Fruit fly (Drosophila melanogaster) whole organism, embryonic: ENCODE measurements around the gene Egfrap.
A peak's percentile ranks its signal among the peaks of the same experiment; 100 is the strongest.

Experiments used
- Aef1 ChIP-seq: fragments of 200-800 bp; sonication (Bioruptor generic); IDR thresholded peaks from 3 replicates; pipeline ENCODE4 v1.3.6; 2022; ENCODE audit warnings: missing biosample characterization, missing genetic modification characterization
- CG10209 ChIP-seq: fragments of 200-800 bp; sonication (Bioruptor generic); optimal IDR thresholded peaks from 3 replicates; lab custom pipeline; 2017; ENCODE audit warnings: missing biosample characterization, mild to moderate bottlenecking, missing genetic modification characterization, missing genetic modification reagents
- CG11560 ChIP-seq: fragments of 200-800 bp; sonication (Bioruptor generic); IDR thresholded peaks from 3 replicates; pipeline ENCODE4 v1.3.6; 2022; ENCODE audit warnings: missing biosample characterization, missing genetic modification characterization
- CG12071 ChIP-seq: fragments of 200-800 bp; sonication (Bioruptor generic); optimal IDR thresholded peaks from 3 replicates; lab custom pipeline; 2018; ENCODE audit warnings: missing biosample characterization, mild to moderate bottlenecking, missing genetic modification characterization
- CG1233 ChIP-seq: fragments of 200-800 bp; sonication (Bioruptor generic); optimal IDR thresholded peaks from 4 replicates; lab custom pipeline; 2018; ENCODE audit warnings: missing biosample characterization, mild to moderate bottlenecking, missing genetic modification characterization
- CG13424 ChIP-seq: fragments of 200-800 bp; sonication (Bioruptor generic); optimal IDR thresholded peaks from 2 replicates; lab custom pipeline; 2019; ENCODE audit warnings: missing biosample characterization, mild to moderate bottlenecking, missing genetic modification characterization, moderate library complexity
- CG14667 ChIP-seq: fragments of 200-800 bp; sonication (Bioruptor generic); IDR thresholded peaks from 2 replicates; pipeline ENCODE4 v1.3.6; 2022; ENCODE audit warnings: missing biosample characterization, missing genetic modification characterization
- CG15479 ChIP-seq: fragments of 200-800 bp; sonication (Bioruptor generic); optimal IDR thresholded peaks from 3 replicates; lab custom pipeline; 2019; ENCODE audit warnings: missing biosample characterization, mild to moderate bottlenecking, missing genetic modification characterization, moderate library complexity
- CG15514 ChIP-seq: fragments of 200-800 bp; sonication (Bioruptor generic); optimal IDR thresholded peaks from 3 replicates; lab custom pipeline; 2017; ENCODE audit warnings: missing biosample characterization, missing genetic modification characterization, mild to moderate bottlenecking, moderate library complexity, missing genetic modification reagents
- CG17361 ChIP-seq: fragments of 200-800 bp; sonication (Bioruptor generic); IDR thresholded peaks from 3 replicates; pipeline ENCODE4 v1.3.6; 2022; ENCODE audit warnings: missing biosample characterization, missing genetic modification characterization
- CG17568 ChIP-seq: fragments of 200-800 bp; sonication (Bioruptor generic); optimal IDR thresholded peaks from 2 replicates; lab custom pipeline; 2018; ENCODE audit warnings: missing biosample characterization, mild to moderate bottlenecking, missing genetic modification characterization, moderate library complexity
- CG17802 ChIP-seq: fragments of 200-800 bp; sonication (Bioruptor generic); optimal IDR thresholded peaks from 2 replicates; lab custom pipeline; 2018; ENCODE audit warnings: missing biosample characterization, mild to moderate bottlenecking, missing genetic modification characterization, moderate library complexity
- CG17829 ChIP-seq: fragments of 200-800 bp; optimal IDR thresholded peaks from 2 replicates; lab custom pipeline; 2019; ENCODE audit warnings: missing biosample characterization, mild to moderate bottlenecking, missing genetic modification characterization, moderate library complexity
- CG18262 ChIP-seq: fragments of 200-800 bp; optimal IDR thresholded peaks from 3 replicates; lab custom pipeline; 2019; ENCODE audit warnings: missing biosample characterization, mild to moderate bottlenecking, missing genetic modification characterization, moderate library complexity
- CG30431 ChIP-seq: fragments of 200-800 bp; sonication (Bioruptor generic); optimal IDR thresholded peaks from 2 replicates; lab custom pipeline; 2017; ENCODE audit warnings: missing biosample characterization, missing genetic modification characterization
- CG32772 ChIP-seq: fragments of 200-800 bp; sonication (Bioruptor generic); IDR thresholded peaks from 2 replicates; pipeline ENCODE4 v1.3.6; 2022; ENCODE audit warnings: missing biosample characterization, missing genetic modification characterization
- CG3847 ChIP-seq: fragments of 200-800 bp; sonication (Bioruptor generic); IDR thresholded peaks from 2 replicates; pipeline ENCODE4 v1.3.6; 2022; ENCODE audit warnings: missing biosample characterization, missing genetic modification characterization
- CG4424 ChIP-seq: fragments of 200-800 bp; sonication (Bioruptor generic); optimal IDR thresholded peaks from 3 replicates; lab custom pipeline; 2016; ENCODE audit warnings: missing biosample characterization, missing genetic modification characterization
- CG5245 ChIP-seq: fragments of 200-800 bp; sonication (Bioruptor generic); optimal IDR thresholded peaks from 3 replicates; lab custom pipeline; 2016; ENCODE audit warnings: missing biosample characterization, missing genetic modification characterization
- CG6813 ChIP-seq: fragments of 200-800 bp; sonication (Bioruptor generic); optimal IDR thresholded peaks from 2 replicates; lab custom pipeline; 2017; ENCODE audit warnings: missing biosample characterization, missing genetic modification characterization, mild to moderate bottlenecking, moderate library complexity, missing genetic modification reagents
- CG6854 ChIP-seq: fragments of 200-800 bp; sonication (Bioruptor generic); optimal IDR thresholded peaks from 3 replicates; lab custom pipeline; 2017; ENCODE audit warnings: missing biosample characterization, mild to moderate bottlenecking, missing genetic modification characterization
- CG7556 ChIP-seq: fragments of 200-800 bp; sonication (Bioruptor generic); optimal IDR thresholded peaks from 2 replicates; lab custom pipeline; 2017; ENCODE audit warnings: missing biosample characterization, mild to moderate bottlenecking, missing genetic modification characterization
- CG7745 ChIP-seq: fragments of 200-800 bp; sonication (Bioruptor generic); optimal IDR thresholded peaks from 2 replicates; lab custom pipeline; 2018; ENCODE audit warnings: missing biosample characterization, mild to moderate bottlenecking, missing genetic modification characterization, moderate library complexity
- CG8765 ChIP-seq: fragments of 200-800 bp; sonication (Bioruptor generic); IDR thresholded peaks from 2 replicates; pipeline ENCODE4 v1.3.6; 2022; ENCODE audit warnings: missing biosample characterization, missing genetic modification characterization
- CoRest ChIP-seq: fragments of 200-800 bp; sonication (Bioruptor generic); optimal IDR thresholded peaks from 3 replicates; lab custom pipeline; 2018; ENCODE audit warnings: missing biosample characterization, mild to moderate bottlenecking, missing genetic modification characterization, moderate library complexity
- Dll ChIP-seq: fragments of 200-800 bp; sonication (Bioruptor generic); IDR thresholded peaks from 4 replicates; pipeline ENCODE4 v1.3.6; 2022; ENCODE audit warnings: missing biosample characterization, missing genetic modification characterization; ENCODE audit not compliant: partially characterized antibody
- Doc2 ChIP-seq: fragments of 200-800 bp; sonication (Bioruptor generic); IDR thresholded peaks from 2 replicates; pipeline ENCODE4 v1.3.6; 2022; ENCODE audit warnings: missing biosample characterization, missing genetic modification characterization
- Dp ChIP-seq: fragments of 200-800 bp; sonication (Bioruptor generic); optimal IDR thresholded peaks from 2 replicates; lab custom pipeline; 2018; ENCODE audit warnings: missing biosample characterization, mild to moderate bottlenecking, missing genetic modification characterization, moderate library complexity
- Eip74EF ChIP-seq, 2 experiments: fragments of 200-800 bp in 1 of 2; fragments of >200 bp in 1 of 2; sonication (Bioruptor generic) in 1 of 2; optimal IDR thresholded peaks; 2 replicates each; lab custom pipeline; 2017 to 2019; ENCODE audit warnings: missing biosample characterization in 2 of 2, missing genetic modification characterization in 2 of 2, mild to moderate bottlenecking in 1 of 2, moderate library complexity in 1 of 2
- Gsc ChIP-seq: fragments of 200-800 bp; sonication (Bioruptor generic); IDR thresholded peaks from 2 replicates; pipeline ENCODE4 v1.3.6; 2022; ENCODE audit warnings: missing biosample characterization, missing genetic modification characterization
- Nf-YA ChIP-seq: fragments of 200-800 bp; sonication (Bioruptor generic); IDR thresholded peaks from 2 replicates; pipeline ENCODE4 v1.3.6; 2022; ENCODE audit warnings: missing biosample characterization, missing genetic modification characterization
- PHDP ChIP-seq: fragments of 200-800 bp; sonication (Bioruptor generic); optimal IDR thresholded peaks from 3 replicates; lab custom pipeline; 2018; ENCODE audit warnings: missing biosample characterization, mild to moderate bottlenecking, missing genetic modification characterization, moderate library complexity
- Scr ChIP-seq: fragments of 200-800 bp; sonication (Bioruptor generic); IDR thresholded peaks from 2 replicates; pipeline ENCODE4 v1.3.6; 2022; ENCODE audit warnings: missing biosample characterization, missing genetic modification characterization; ENCODE audit not compliant: partially characterized antibody
- Sry-δ ChIP-seq: fragments of 200-800 bp; sonication (Bioruptor generic); optimal IDR thresholded peaks from 2 replicates; lab custom pipeline; 2016; ENCODE audit warnings: missing biosample characterization, missing genetic modification characterization
- Xrp1 ChIP-seq: fragments of 200-800 bp; sonication (Bioruptor generic); IDR thresholded peaks from 2 replicates; pipeline ENCODE4 v1.3.6; 2022; ENCODE audit warnings: missing biosample characterization, missing genetic modification characterization
- chm ChIP-seq: fragments of 200-800 bp; sonication (Bioruptor generic); IDR thresholded peaks from 2 replicates; pipeline ENCODE4 v1.3.6; 2022; ENCODE audit warnings: missing biosample characterization, missing genetic modification characterization
- dmrt11E ChIP-seq: fragments of 200-800 bp; sonication (Bioruptor generic); optimal IDR thresholded peaks from 3 replicates; lab custom pipeline; 2018; ENCODE audit warnings: missing biosample characterization, mild to moderate bottlenecking, missing genetic modification characterization, moderate library complexity
- gem ChIP-seq: fragments of 200-800 bp; sonication (Bioruptor generic); optimal IDR thresholded peaks from 2 replicates; lab custom pipeline; 2019; ENCODE audit warnings: missing biosample characterization, mild to moderate bottlenecking, missing genetic modification characterization, moderate library complexity
- grn ChIP-seq: fragments of 200-800 bp; sonication (Bioruptor generic); optimal IDR thresholded peaks from 3 replicates; lab custom pipeline; 2017; ENCODE audit warnings: missing biosample characterization, missing genetic modification characterization
- ken ChIP-seq: fragments of 200-800 bp; sonication (Bioruptor generic); IDR thresholded peaks from 3 replicates; pipeline ENCODE4 v1.3.6; 2022; ENCODE audit warnings: missing biosample characterization, missing genetic modification characterization
- sd ChIP-seq: fragments of 200-800 bp; sonication (Bioruptor generic); optimal IDR thresholded peaks from 3 replicates; lab custom pipeline; 2018; ENCODE audit warnings: missing biosample characterization, mild to moderate bottlenecking, missing genetic modification characterization, moderate library complexity
- seq ChIP-seq: fragments of 200-800 bp; sonication (Bioruptor generic); IDR thresholded peaks from 2 replicates; pipeline ENCODE4 v1.3.6; 2022; ENCODE audit warnings: missing biosample characterization, missing genetic modification characterization
- sqz ChIP-seq: fragments of 200-800 bp; sonication (Bioruptor generic); optimal IDR thresholded peaks from 3 replicates; lab custom pipeline; 2018; ENCODE audit warnings: missing biosample characterization, mild to moderate bottlenecking, missing genetic modification characterization
- tll ChIP-seq, 2 experiments: fragments of 200-800 bp in 1 of 2; fragments of >200 bp in 1 of 2; sonication (Bioruptor generic) in 1 of 2; optimal IDR thresholded peaks; 2 replicates each; lab custom pipeline; 2017 to 2019; ENCODE audit warnings: missing biosample characterization in 2 of 2, missing genetic modification characterization in 2 of 2, mild to moderate bottlenecking in 1 of 2, moderate library complexity in 1 of 2
- twi ChIP-seq: fragments of 200-800 bp; optimal IDR thresholded peaks from 2 replicates; lab custom pipeline; 2019; ENCODE audit warnings: missing biosample characterization, mild to moderate bottlenecking, missing genetic modification characterization, moderate library complexity
- unpg ChIP-seq: fragments of 200-800 bp; sonication (Bioruptor generic); optimal IDR thresholded peaks from 3 replicates; lab custom pipeline; 2018; ENCODE audit warnings: missing biosample characterization, mild to moderate bottlenecking, missing genetic modification characterization, moderate library complexity
- zen ChIP-seq: fragments of 200-800 bp; sonication (Bioruptor generic); optimal IDR thresholded peaks from 3 replicates; lab custom pipeline; 2018; ENCODE audit warnings: missing biosample characterization, mild to moderate bottlenecking, missing genetic modification characterization, moderate library complexity

Egfrap gene

DNA sequence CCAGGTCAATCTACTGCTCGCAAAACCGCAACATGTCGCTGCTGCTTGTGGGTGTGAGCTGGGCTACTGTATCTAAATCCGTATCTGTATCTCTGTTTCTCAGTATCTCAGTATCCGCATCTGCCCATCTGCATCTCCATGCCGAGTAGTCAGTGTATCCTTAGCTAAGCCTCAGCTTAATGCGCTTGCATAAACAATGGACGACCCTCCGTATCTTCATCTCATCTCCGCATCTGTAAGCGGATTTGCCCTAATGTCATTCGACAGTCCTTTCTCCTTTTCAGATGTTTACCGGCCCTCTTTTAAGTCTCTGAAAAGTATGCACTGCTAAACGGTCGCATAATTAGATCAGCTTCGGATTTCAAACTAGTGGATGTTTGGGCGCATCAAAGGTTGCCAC lies 46.1 kb upstream of the Egfrap start (continued):
- TF ChIP-seq tll (GFP tag; optimal IDR thresholded peaks at IDR 0.05; lab: Kevin White, UChicago) (peak in 1 of 2 experiments; percentile 85), CG7745 (tag; lab: Kevin White, UChicago) (no peak), chm (GFP tag; lab: Robert Waterston, UW) (no peak), CG30431 (GFP tag; lab: Kevin White, UChicago) (no peak), CG6854 (no peak), grn (peak; percentile 20), CG10209 (GFP tag; lab: Kevin White, UChicago) (no peak), seq (GFP tag; lab: Robert Waterston, UW) (no peak), Aef1 (GFP tag; lab: Robert Waterston, UW) (no peak)

DNA sequence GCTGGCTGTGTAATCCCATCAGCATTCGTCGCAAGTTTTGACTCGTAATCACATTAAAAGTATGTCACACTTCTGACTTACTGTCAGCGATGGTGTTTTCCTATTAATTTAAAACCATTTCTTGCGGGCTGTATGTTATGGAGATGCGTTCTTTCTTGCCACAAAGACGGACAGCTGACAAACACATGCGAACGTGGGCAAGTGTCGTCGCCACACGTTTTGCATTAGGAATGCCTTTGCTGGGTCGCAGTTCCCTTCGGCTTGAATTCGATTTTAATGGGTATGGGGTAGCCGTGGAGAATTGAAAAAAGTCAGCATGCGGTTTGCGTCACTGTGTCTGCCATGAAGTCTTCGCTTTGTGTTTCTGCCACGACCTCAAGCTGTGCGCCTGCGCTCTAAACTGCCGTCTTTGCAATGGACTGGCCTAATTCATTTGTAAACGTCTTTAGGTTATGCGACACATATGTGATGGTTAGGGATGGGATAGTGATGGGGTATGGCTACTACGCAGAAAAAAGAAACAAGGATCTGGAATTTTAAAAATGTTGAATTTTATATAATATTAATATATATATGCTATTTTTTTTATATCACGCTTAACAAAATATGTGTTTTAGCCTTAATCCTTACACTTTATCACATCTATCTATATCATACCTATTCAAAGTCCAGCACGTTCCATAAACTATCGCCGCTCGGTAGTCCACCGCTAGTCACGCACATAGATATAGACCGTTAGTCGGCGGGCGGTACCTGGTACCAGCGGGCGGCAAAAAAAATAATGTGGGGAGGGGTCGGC lies 43.4 kb upstream of the Egfrap start:
- TF ChIP-seq ken (GFP tag; lab: Robert Waterston, UW) (no peak), sqz (GFP tag; lab: Kevin White, UChicago) (peak; percentile 20), Xrp1 (GFP tag; lab: Robert Waterston, UW) (peak; percentile 72), CG5245 (no peak), Scr (GFP tag; lab: Robert Waterston, UW) (peak; percentile 67), dmrt11E (peak; percentile 44), CG15514 (GFP tag; lab: Kevin White, UChicago) (no peak), Sry-δ (GFP tag; lab: Kevin White, UChicago) (no peak), Gsc (GFP tag; lab: Robert Waterston, UW) (no peak), Doc2 (GFP tag; lab: Robert Waterston, UW) (no peak), CoRest (tag; lab: Kevin White, UChicago) (peak; percentile 10), twi (tag; lab: Kevin White, UChicago) (peak; percentile 99), CG3847 (GFP tag; lab: Robert Waterston, UW) (no peak), CG4424 (GFP tag; lab: Kevin White, UChicago) (peak; percentile 18), Dp (no peak), gem (tag; lab: Kevin White, UChicago) (peak; percentile 64), CG15479 (GFP tag; lab: Kevin White, UChicago) (peak; percentile 41), sd (tag; lab: Kevin White, UChicago) (no peak), Dll (GFP tag; lab: Robert Waterston, UW) (peak; percentile 60), CG13424 (peak; percentile 8), CG1233 (GFP tag; lab: Kevin White, UChicago) (peak; percentile 37), CG14667 (no peak), CG18262 (tag; lab: Kevin White, UChicago) (peak; percentile 66), CG17361 (peak; percentile 53; the same call in 2 of the 3 replicates), CG17829 (peak; percentile 62), CG8765 (GFP tag; lab: Robert Waterston, UW) (peak; percentile 47; the same call in 1 of the 2 replicates), unpg (GFP tag; lab: Kevin White, UChicago) (no peak), PHDP (tag; lab: Kevin White, UChicago) (no peak), CG11560 (tag; lab: Robert Waterston, UW) (no peak), CG32772 (GFP tag; lab: Robert Waterston, UW) (no peak), CG17568 (GFP tag; lab: Kevin White, UChicago) (no peak), CG12071 (no peak), CG7556 (peak; percentile 55), Nf-YA (GFP tag; lab: Robert Waterston, UW) (no peak), Eip74EF (GFP tag; optimal IDR thresholded peaks at IDR 0.05; lab: Kevin White, UChicago) (no peak), zen (tag; lab: Kevin White, UChicago) (peak; percentile 89), CG6813 (no peak), CG17802 (no peak)
